Fruit fly (Drosophila melanogaster) whole organism, embryonic: ENCODE results near the gene PIG-C.
A peak's percentile ranks its signal among the peaks of the same experiment; 100 is the strongest.

Source experiments
- Adf1 ChIP-seq: fragments of 200-800 bp; sonication (Bioruptor generic); IDR thresholded peaks from 2 replicates; pipeline ENCODE4 v1.3.6; 2022; ENCODE audit warnings: missing biosample characterization, missing genetic modification characterization
- Antp ChIP-seq: fragments of 200-800 bp; sonication (Bioruptor generic); optimal IDR thresholded peaks from 3 replicates; lab custom pipeline; 2016; ENCODE audit warnings: missing biosample characterization, missing genetic modification characterization
- Bgb ChIP-seq: fragments of 200-800 bp; sonication (Bioruptor generic); IDR thresholded peaks from 2 replicates; pipeline ENCODE4 v1.3.6; 2022; ENCODE audit warnings: missing biosample characterization, missing genetic modification characterization; ENCODE audit not compliant: partially characterized antibody
- Blimp-1 ChIP-seq: fragments of 200-800 bp; sonication (Bioruptor generic); optimal IDR thresholded peaks from 3 replicates; lab custom pipeline; 2018; ENCODE audit warnings: missing biosample characterization, missing genetic modification characterization, mild to moderate bottlenecking, moderate library complexity, missing genetic modification reagents
- CG10979 ChIP-seq: fragments of 200-800 bp; sonication (Bioruptor generic); optimal IDR thresholded peaks from 2 replicates; lab custom pipeline; 2018; ENCODE audit warnings: missing biosample characterization, mild to moderate bottlenecking, missing genetic modification characterization, moderate library complexity
- CG11085 ChIP-seq: fragments of 200-800 bp; sonication (Bioruptor generic); IDR thresholded peaks from 2 replicates; pipeline ENCODE4 v1.3.6; 2022; ENCODE audit warnings: missing biosample characterization, missing genetic modification characterization
- CG11247 ChIP-seq: fragments of 200-800 bp; sonication (Bioruptor generic); IDR thresholded peaks from 2 replicates; pipeline ENCODE4 v1.3.6; 2022; ENCODE audit warnings: missing biosample characterization, missing genetic modification characterization
- CG11696 ChIP-seq: fragments of 200-800 bp; sonication (Bioruptor generic); IDR thresholded peaks from 2 replicates; pipeline ENCODE4 v1.3.6; 2022; ENCODE audit warnings: missing biosample characterization, missing genetic modification characterization
- CG12659 ChIP-seq: fragments of 200-800 bp; sonication (Bioruptor generic); optimal IDR thresholded peaks from 3 replicates; lab custom pipeline; 2017; ENCODE audit warnings: mild to moderate bottlenecking, missing biosample characterization, missing genetic modification reagents, missing genetic modification characterization
- CG12942 ChIP-seq: fragments of 200-800 bp; sonication (Bioruptor generic); optimal IDR thresholded peaks from 3 replicates; lab custom pipeline; 2016; ENCODE audit warnings: missing biosample characterization, missing genetic modification characterization
- CG13287 ChIP-seq: fragments of 200-800 bp; sonication (Bioruptor generic); IDR thresholded peaks from 2 replicates; pipeline ENCODE4 v1.3.6; 2022; ENCODE audit warnings: missing biosample characterization, missing genetic modification characterization; ENCODE audit not compliant: partially characterized antibody
- CG15011 ChIP-seq: fragments of 200-800 bp; sonication (Bioruptor generic); optimal IDR thresholded peaks from 3 replicates; lab custom pipeline; 2018; ENCODE audit warnings: missing biosample characterization, mild to moderate bottlenecking, missing genetic modification characterization
- CG1603 ChIP-seq: fragments of 200-800 bp; sonication (Bioruptor generic); optimal IDR thresholded peaks from 2 replicates; lab custom pipeline; 2019; ENCODE audit warnings: missing biosample characterization, mild to moderate bottlenecking, missing genetic modification characterization, moderate library complexity
- CG16779 ChIP-seq: fragments of 200-800 bp; sonication (Bioruptor generic); IDR thresholded peaks from 2 replicates; pipeline ENCODE4 v1.3.6; 2022; ENCODE audit warnings: missing biosample characterization, missing genetic modification characterization
- CG17912 ChIP-seq: fragments of 200-800 bp; sonication (Bioruptor generic); optimal IDR thresholded peaks from 2 replicates; lab custom pipeline; 2018; ENCODE audit warnings: missing biosample characterization, mild to moderate bottlenecking, missing genetic modification characterization
- CG1792 ChIP-seq: fragments of 200-800 bp; sonication (Bioruptor generic); optimal IDR thresholded peaks from 2 replicates; lab custom pipeline; 2016; ENCODE audit warnings: missing biosample characterization, missing genetic modification characterization
- CG18764 ChIP-seq: fragments of 200-800 bp; sonication (Bioruptor generic); optimal IDR thresholded peaks from 3 replicates; lab custom pipeline; 2016; ENCODE audit warnings: missing biosample characterization, missing genetic modification characterization
- CG2199 ChIP-seq: fragments of 200-800 bp; sonication (Bioruptor generic); IDR thresholded peaks from 3 replicates; pipeline ENCODE4 v1.3.6; 2022; ENCODE audit warnings: missing biosample characterization, missing genetic modification characterization
- CG2678 ChIP-seq: fragments of 200-800 bp; sonication (Bioruptor generic); optimal IDR thresholded peaks from 3 replicates; lab custom pipeline; 2019; ENCODE audit warnings: missing biosample characterization, mild to moderate bottlenecking, missing genetic modification characterization, moderate library complexity
- CG32767 ChIP-seq: fragments of 200-800 bp; sonication (Bioruptor generic); IDR thresholded peaks from 2 replicates; pipeline ENCODE4 v1.3.6; 2022; ENCODE audit warnings: missing biosample characterization, missing genetic modification characterization
- CG4360 ChIP-seq: fragments of 200-800 bp; sonication (Bioruptor generic); IDR thresholded peaks from 2 replicates; pipeline ENCODE4 v1.3.6; 2022; ENCODE audit warnings: missing biosample characterization, missing genetic modification characterization
- CG6654 ChIP-seq: fragments of 200-800 bp; sonication (Bioruptor generic); optimal IDR thresholded peaks from 2 replicates; lab custom pipeline; 2017; ENCODE audit warnings: missing biosample characterization, mild to moderate bottlenecking, missing genetic modification characterization
- CG6689 ChIP-seq: fragments of 200-800 bp; sonication (Bioruptor generic); IDR thresholded peaks from 2 replicates; pipeline ENCODE4 v1.3.6; 2022; ENCODE audit warnings: missing biosample characterization, missing genetic modification characterization
- CG6854 ChIP-seq: fragments of 200-800 bp; sonication (Bioruptor generic); optimal IDR thresholded peaks from 3 replicates; lab custom pipeline; 2017; ENCODE audit warnings: missing biosample characterization, mild to moderate bottlenecking, missing genetic modification characterization
- CG8478 ChIP-seq: fragments of >200 bp; optimal IDR thresholded peaks from 2 replicates; lab custom pipeline; 2018
- D ChIP-seq, 2 experiments: fragments of 200-800 bp in 1 of 2; fragments of >200 bp in 1 of 2; sonication (Bioruptor generic) in 1 of 2; optimal IDR thresholded peaks; 2 replicates in 1 of 2; 3 replicates in 1 of 2; lab custom pipeline; 2017; ENCODE audit warnings: mild to moderate bottlenecking in 1 of 2, missing biosample characterization in 1 of 2, missing genetic modification characterization in 1 of 2, missing genetic modification reagents in 1 of 2
- Ets97D ChIP-seq: fragments of 200-800 bp; sonication (Bioruptor generic); optimal IDR thresholded peaks from 3 replicates; lab custom pipeline; 2016; ENCODE audit warnings: missing biosample characterization, missing genetic modification characterization
- Fer2 ChIP-seq: fragments of 200-800 bp; sonication (Bioruptor generic); optimal IDR thresholded peaks from 2 replicates; lab custom pipeline; 2018; ENCODE audit warnings: missing biosample characterization, mild to moderate bottlenecking, missing genetic modification characterization, moderate library complexity
- Hsf ChIP-seq: fragments of 200-800 bp; sonication (Bioruptor generic); optimal IDR thresholded peaks from 3 replicates; lab custom pipeline; 2016; ENCODE audit warnings: missing biosample characterization, missing genetic modification characterization
- Lhr ChIP-seq: fragments of 200-800 bp; sonication (Bioruptor generic); optimal IDR thresholded peaks from 3 replicates; lab custom pipeline; 2017; ENCODE audit warnings: mild to moderate bottlenecking, missing biosample characterization, missing genetic modification reagents, missing genetic modification characterization
- Max ChIP-seq: fragments of 200-800 bp; sonication (Bioruptor generic); optimal IDR thresholded peaks from 2 replicates; lab custom pipeline; 2016; ENCODE audit warnings: missing biosample characterization, mild to moderate bottlenecking, missing genetic modification characterization
- Med ChIP-seq: fragments of 200-800 bp; sonication (Bioruptor generic); peaks from one replicate; lab custom pipeline; 2016; ENCODE audit warnings: missing biosample characterization, missing genetic modification characterization, mild to moderate bottlenecking, inconsistent platforms, moderate library complexity
- Sin3A ChIP-seq: fragments of >200 bp; optimal IDR thresholded peaks from 2 replicates; lab custom pipeline; 2018
- Sox102F ChIP-seq: fragments of 200-800 bp; sonication (Bioruptor generic); optimal IDR thresholded peaks from 2 replicates; lab custom pipeline; 2018; ENCODE audit warnings: missing biosample characterization, mild to moderate bottlenecking, missing genetic modification characterization, moderate library complexity
- ara ChIP-seq: fragments of 200-800 bp; sonication (Bioruptor generic); IDR thresholded peaks from 2 replicates; pipeline ENCODE4 v1.3.6; 2022; ENCODE audit warnings: missing biosample characterization, missing genetic modification characterization
- ase ChIP-seq: fragments of 200-800 bp; sonication (Bioruptor generic); IDR thresholded peaks from 3 replicates; pipeline ENCODE4 v1.3.6; 2022; ENCODE audit warnings: missing biosample characterization, missing genetic modification characterization
- bcd ChIP-seq: fragments of 200-800 bp; sonication (Bioruptor generic); optimal IDR thresholded peaks from 2 replicates; lab custom pipeline; 2017; ENCODE audit warnings: missing biosample characterization, mild to moderate bottlenecking, missing genetic modification characterization
- bigmax ChIP-seq: fragments of 200-800 bp; sonication (Bioruptor generic); optimal IDR thresholded peaks from 2 replicates; lab custom pipeline; 2018; ENCODE audit warnings: missing biosample characterization, mild to moderate bottlenecking, missing genetic modification characterization
- fd96Cb ChIP-seq: fragments of 200-800 bp; sonication (Bioruptor generic); optimal IDR thresholded peaks from 2 replicates; lab custom pipeline; 2018; ENCODE audit warnings: missing biosample characterization, mild to moderate bottlenecking, missing genetic modification characterization, moderate library complexity
- grau ChIP-seq: fragments of 200-800 bp; optimal IDR thresholded peaks from 3 replicates; lab custom pipeline; 2019; ENCODE audit warnings: missing biosample characterization, mild to moderate bottlenecking, missing genetic modification characterization, moderate library complexity
- kah ChIP-seq: fragments of 200-800 bp; sonication (Bioruptor generic); optimal IDR thresholded peaks from 2 replicates; lab custom pipeline; 2018; ENCODE audit warnings: missing biosample characterization, mild to moderate bottlenecking, missing genetic modification characterization
- mld ChIP-seq: fragments of 200-800 bp; sonication (Bioruptor generic); IDR thresholded peaks from 3 replicates; pipeline ENCODE4 v1.3.6; 2022; ENCODE audit warnings: missing biosample characterization, missing genetic modification characterization; ENCODE audit not compliant: partially characterized antibody
- nerfin-2 ChIP-seq: fragments of 200-800 bp; sonication (Bioruptor generic); IDR thresholded peaks from 2 replicates; pipeline ENCODE4 v1.3.6; 2022; ENCODE audit warnings: missing biosample characterization, missing genetic modification characterization; ENCODE audit not compliant: partially characterized antibody
- org-1 ChIP-seq: fragments of 200-800 bp; sonication (Bioruptor generic); optimal IDR thresholded peaks from 2 replicates; lab custom pipeline; 2017; ENCODE audit warnings: missing biosample characterization, missing genetic modification characterization
- pan ChIP-seq, 4 experiments: fragments of >200 bp in 3 of 4; fragments of 200-800 bp in 1 of 4; sonication (Bioruptor generic) in 1 of 4; optimal IDR thresholded peaks in 3 of 4; IDR thresholded peaks in 1 of 4; 2 replicates each; pipeline versions ENCODE4 v1.3.6 to Lab custom; 2017 to 2022; ENCODE audit warnings: missing biosample characterization in 2 of 4, missing genetic modification characterization in 2 of 4, mixed read lengths in 1 of 4
- pb ChIP-seq: fragments of 200-800 bp; sonication (Bioruptor generic); optimal IDR thresholded peaks from 3 replicates; lab custom pipeline; 2016; ENCODE audit warnings: missing biosample characterization, missing genetic modification characterization
- slbo ChIP-seq: fragments of 200-800 bp; sonication (Bioruptor generic); IDR thresholded peaks from 2 replicates; pipeline ENCODE4 v1.3.6; 2022; ENCODE audit warnings: missing biosample characterization, missing genetic modification characterization

Gene PIG-C

DNA sequence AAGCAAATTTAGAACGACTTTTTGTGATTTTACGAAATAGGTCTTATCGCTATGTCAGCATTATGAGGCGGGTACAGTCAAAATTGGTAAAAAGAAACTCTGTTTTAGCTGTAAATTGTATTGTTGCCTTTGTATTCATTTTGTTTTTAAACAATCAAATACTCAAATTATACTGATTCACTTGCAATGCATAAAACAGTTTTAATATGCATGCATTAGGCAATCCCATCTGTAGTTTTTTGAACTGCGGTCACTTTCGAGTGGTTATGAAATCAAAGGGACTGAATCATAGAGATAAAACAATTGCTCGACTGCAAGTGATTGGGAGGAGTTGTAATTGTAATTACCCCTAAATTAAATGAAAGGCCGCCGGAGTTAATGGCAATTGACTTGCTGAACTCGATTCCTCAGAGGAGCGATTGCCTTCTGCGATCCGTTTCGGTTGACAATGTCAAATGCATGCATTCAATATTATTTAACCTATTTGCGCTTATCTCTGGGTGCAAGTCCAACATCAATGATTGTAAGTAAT, 20.7 kb upstream of the PIG-C start (continued):
- TF ChIP-seq slbo (GFP tag; lab: Robert Waterston, UW) (peak; percentile 55), Med (GFP tag; lab: Kevin White, UChicago) (peak; percentile 58), Antp (GFP tag; lab: Kevin White, UChicago) (no peak), CG12659 (peak; percentile 3)

DNA sequence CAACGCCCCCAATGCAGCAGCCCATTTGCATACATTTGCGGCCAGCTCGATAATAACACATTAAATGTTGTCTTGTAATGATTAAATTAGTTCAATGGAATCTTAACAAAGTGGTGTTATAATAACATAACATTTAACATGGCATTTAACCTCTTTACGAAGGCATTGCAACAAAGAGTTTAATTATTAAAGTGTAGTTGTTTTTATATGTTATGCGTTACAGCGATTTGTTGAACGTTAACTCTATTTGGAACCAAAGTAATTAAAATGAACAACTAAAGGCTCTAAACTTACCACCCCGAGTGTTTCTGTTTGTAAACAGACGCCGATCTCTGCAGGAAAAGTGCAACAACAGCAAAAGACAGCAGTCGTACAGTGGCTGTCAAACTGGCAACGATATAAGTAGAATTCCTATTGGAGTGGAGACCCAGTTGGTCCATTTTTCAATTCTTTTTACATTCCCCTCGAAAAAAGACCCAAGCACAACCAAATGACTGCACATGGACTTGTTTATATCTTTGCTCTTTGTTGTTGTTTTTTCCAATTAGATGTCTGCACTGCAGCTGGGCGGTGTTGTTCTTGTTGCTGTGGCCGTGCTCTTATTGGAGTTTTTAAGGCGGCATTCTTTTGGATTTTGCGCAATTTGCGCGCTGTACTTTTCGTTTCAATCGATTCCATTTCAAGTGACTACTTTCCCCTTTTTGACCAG, 20.0 kb upstream of the PIG-C start:
- TF ChIP-seq bigmax (GFP tag; lab: Kevin White, UChicago), result no peak
- TF ChIP-seq org-1 (GFP tag; lab: Kevin White, UChicago), result no peak
- TF ChIP-seq Blimp-1 (GFP tag; lab: Kevin White, UChicago), result peak; percentile 34
- no peak for TF ChIP-seq pb (GFP tag; lab: Kevin White, UChicago)
- no peak for TF ChIP-seq Adf1
- TF ChIP-seq CG2678 (tag; lab: Kevin White, UChicago), result no peak
- TF ChIP-seq CG13287 (GFP tag; lab: Robert Waterston, UW), result no peak
- TF ChIP-seq kah, result no peak
- TF ChIP-seq bcd (GFP tag; lab: Kevin White, UChicago), result no peak
- peak; percentile 92 for TF ChIP-seq CG4360
- no peak for TF ChIP-seq CG8478 (lab: Kevin White, UChicago)
- peak; percentile 2 for TF ChIP-seq fd96Cb (tag; lab: Kevin White, UChicago)
- TF ChIP-seq Sin3A (lab: Kevin White, UChicago), result no peak
- TF ChIP-seq ase (GFP tag; lab: Robert Waterston, UW), result 0 out of 3 replicates have a peak, but pooled peaks have one; percentile 24
- no peak for TF ChIP-seq CG11247 (GFP tag; lab: Robert Waterston, UW)
- TF ChIP-seq Fer2 (tag; lab: Kevin White, UChicago), result no peak
- TF ChIP-seq Lhr (GFP tag; lab: Kevin White, UChicago), result no peak
- TF ChIP-seq CG6854 (GFP tag; lab: Kevin White, UChicago), result no peak
- TF ChIP-seq Sox102F (GFP tag; lab: Kevin White, UChicago), result peak; percentile 9
- TF ChIP-seq CG16779 (GFP tag; lab: Robert Waterston, UW), result no peak
- no peak for TF ChIP-seq Max
- no peak for TF ChIP-seq CG12942 (GFP tag; lab: Kevin White, UChicago)
- no peak for TF ChIP-seq CG17912 (GFP tag; lab: Kevin White, UChicago)
- no peak for TF ChIP-seq Ets97D (GFP tag; lab: Kevin White, UChicago)
- TF ChIP-seq CG15011, result no peak
- TF ChIP-seq nerfin-2 (GFP tag; lab: Robert Waterston, UW), result no peak
- no peak for TF ChIP-seq mld (GFP tag; lab: Robert Waterston, UW)
- TF ChIP-seq CG10979 (tag; lab: Kevin White, UChicago), result peak; percentile 36
- TF ChIP-seq CG1792 (GFP tag; lab: Kevin White, UChicago), result no peak
- no peak for TF ChIP-seq CG11085 (GFP tag; lab: Robert Waterston, UW)
- TF ChIP-seq ara (GFP tag; lab: Robert Waterston, UW), result no peak
- peak; percentile 93 for TF ChIP-seq CG6654
- TF ChIP-seq pan (optimal IDR thresholded peaks at IDR 0.05; lab: Kevin White, UChicago), result no peak
- no peak for TF ChIP-seq pan (GFP tag; optimal IDR thresholded peaks at IDR 0.05 in 1 of 2, IDR thresholded peaks at IDR 0.05 in 1 of 2)
- no peak for TF ChIP-seq CG11696
- no peak for TF ChIP-seq CG18764 (GFP tag; lab: Kevin White, UChicago)
- no peak for TF ChIP-seq D (optimal IDR thresholded peaks at IDR 0.05; lab: Kevin White, UChicago)
- TF ChIP-seq D (GFP tag; optimal IDR thresholded peaks at IDR 0.05; lab: Kevin White, UChicago), result peak; percentile 17
- TF ChIP-seq Bgb (GFP tag; lab: Robert Waterston, UW), result no peak
- peak; percentile 2 for TF ChIP-seq grau (tag; lab: Kevin White, UChicago)
- no peak for TF ChIP-seq Hsf (GFP tag; lab: Kevin White, UChicago)
- 0 out of 3 replicates have a peak, but pooled peaks have one; percentile 41 for TF ChIP-seq CG2199
- TF ChIP-seq CG1603 (tag; lab: Kevin White, UChicago), result peak; percentile 16
- no peak for TF ChIP-seq CG32767 (GFP tag; lab: Robert Waterston, UW)
- 0 out of 2 replicates have a peak, but pooled peaks have one; percentile 18 for TF ChIP-seq CG6689 (GFP tag; lab: Robert Waterston, UW)
